Fruit fly (Drosophila melanogaster) whole organism, embryonic: Measurements from ENCODE around the gene CG33278.

Source experiments
- Antp ChIP-seq: fragments of 200-800 bp; sonication (Bioruptor generic); optimal IDR thresholded peaks from 3 replicates; lab custom pipeline; 2016; ENCODE audit warnings: missing biosample characterization, missing genetic modification characterization
- CG10274 ChIP-seq: fragments of 200-800 bp; sonication (Bioruptor generic); optimal IDR thresholded peaks from 3 replicates; lab custom pipeline; 2017; ENCODE audit warnings: missing biosample characterization, mild to moderate bottlenecking, missing genetic modification characterization
- CG10543 ChIP-seq: fragments of 200-800 bp; sonication (Bioruptor generic); optimal IDR thresholded peaks from 3 replicates; lab custom pipeline; 2017; ENCODE audit warnings: missing biosample characterization, mild to moderate bottlenecking, missing genetic modification characterization, moderate library complexity
- CG11398 ChIP-seq: fragments of 200-800 bp; sonication (Bioruptor generic); optimal IDR thresholded peaks from 2 replicates; lab custom pipeline; 2016; ENCODE audit warnings: missing biosample characterization, missing genetic modification characterization
- CG11504 ChIP-seq: fragments of 200-800 bp; sonication (Bioruptor generic); optimal IDR thresholded peaks from 3 replicates; lab custom pipeline; 2019; ENCODE audit warnings: missing biosample characterization, mild to moderate bottlenecking, missing genetic modification characterization, moderate library complexity
- CG13296 ChIP-seq: fragments of 200-800 bp; sonication (Bioruptor generic); optimal IDR thresholded peaks from 3 replicates; lab custom pipeline; 2018; ENCODE audit warnings: missing biosample characterization, mild to moderate bottlenecking, missing genetic modification characterization
- CG14050 ChIP-seq: fragments of 200-800 bp; sonication (Bioruptor generic); IDR thresholded peaks from 3 replicates; pipeline ENCODE4 v1.3.6; 2022; ENCODE audit warnings: missing biosample characterization, missing genetic modification characterization
- CG15073 ChIP-seq: fragments of 200-800 bp; sonication (Bioruptor generic); optimal IDR thresholded peaks from 2 replicates; lab custom pipeline; 2016; ENCODE audit warnings: missing biosample characterization, missing genetic modification characterization
- CG17361 ChIP-seq: fragments of 200-800 bp; sonication (Bioruptor generic); IDR thresholded peaks from 3 replicates; pipeline ENCODE4 v1.3.6; 2022; ENCODE audit warnings: missing biosample characterization, missing genetic modification characterization
- CG17829 ChIP-seq: fragments of 200-800 bp; optimal IDR thresholded peaks from 2 replicates; lab custom pipeline; 2019; ENCODE audit warnings: missing biosample characterization, mild to moderate bottlenecking, missing genetic modification characterization, moderate library complexity
- CG18262 ChIP-seq: fragments of 200-800 bp; optimal IDR thresholded peaks from 3 replicates; lab custom pipeline; 2019; ENCODE audit warnings: missing biosample characterization, mild to moderate bottlenecking, missing genetic modification characterization, moderate library complexity
- CG2889 ChIP-seq: fragments of 200-800 bp; sonication (Bioruptor generic); IDR thresholded peaks from 3 replicates; pipeline ENCODE4 v1.3.6; 2022; ENCODE audit warnings: missing biosample characterization, missing genetic modification characterization
- CG5180 ChIP-seq: fragments of 200-800 bp; sonication (Bioruptor generic); optimal IDR thresholded peaks from 3 replicates; lab custom pipeline; 2017; ENCODE audit warnings: missing biosample characterization, missing genetic modification characterization, mild to moderate bottlenecking, moderate library complexity, missing genetic modification reagents
- CG6175 ChIP-seq: fragments of 200-800 bp; sonication (Bioruptor generic); IDR thresholded peaks from 3 replicates; pipeline ENCODE4 v1.3.6; 2022; ENCODE audit warnings: missing biosample characterization, missing genetic modification characterization
- CG7271 ChIP-seq: fragments of 200-800 bp; sonication (Bioruptor generic); optimal IDR thresholded peaks from 2 replicates; lab custom pipeline; 2018; ENCODE audit warnings: missing biosample characterization, mild to moderate bottlenecking, missing genetic modification characterization, moderate library complexity
- CG8924 ChIP-seq: fragments of 200-800 bp; optimal IDR thresholded peaks from 3 replicates; lab custom pipeline; 2019; ENCODE audit warnings: missing biosample characterization, mild to moderate bottlenecking, missing genetic modification characterization, moderate library complexity
- CHES-1-like ChIP-seq: fragments of 200-800 bp; sonication (Bioruptor generic); optimal IDR thresholded peaks from 2 replicates; lab custom pipeline; 2016; ENCODE audit warnings: missing biosample characterization, missing genetic modification characterization
- GATAe ChIP-seq: fragments of 200-800 bp; sonication (Bioruptor generic); conservative IDR thresholded peaks from 2 replicates; pipeline ENCODE4 v1.3.6; 2022; ENCODE audit warnings: missing biosample characterization, missing genetic modification characterization
- Hand ChIP-seq: fragments of 200-800 bp; sonication (Bioruptor generic); optimal IDR thresholded peaks from 2 replicates; lab custom pipeline; 2017; ENCODE audit warnings: mild to moderate bottlenecking, missing biosample characterization, missing genetic modification reagents, missing genetic modification characterization
- Hmx ChIP-seq: fragments of 200-800 bp; sonication (Bioruptor generic); optimal IDR thresholded peaks from 2 replicates; lab custom pipeline; 2016; ENCODE audit warnings: missing biosample characterization, missing genetic modification characterization
- Hr51 ChIP-seq, 2 experiments: fragments of 200-800 bp; sonication (Bioruptor generic); optimal IDR thresholded peaks; 2 replicates in 1 of 2; 3 replicates in 1 of 2; lab custom pipeline; 2016 to 2018; ENCODE audit warnings: missing biosample characterization in 2 of 2, missing genetic modification characterization in 2 of 2, mild to moderate bottlenecking in 1 of 2, moderate library complexity in 1 of 2
- Hr78 ChIP-seq, 2 experiments: fragments of 200-800 bp in 1 of 2; fragments of >200 bp in 1 of 2; sonication (Bioruptor generic) in 1 of 2; optimal IDR thresholded peaks; 2 replicates each; lab custom pipeline; 2017 to 2019; ENCODE audit warnings: missing biosample characterization in 2 of 2, missing genetic modification characterization in 2 of 2, mild to moderate bottlenecking in 1 of 2, moderate library complexity in 1 of 2
- Nf-YA ChIP-seq: fragments of 200-800 bp; sonication (Bioruptor generic); IDR thresholded peaks from 2 replicates; pipeline ENCODE4 v1.3.6; 2022; ENCODE audit warnings: missing biosample characterization, missing genetic modification characterization
- Opbp ChIP-seq: fragments of 200-800 bp; sonication (Bioruptor generic); IDR thresholded peaks from 3 replicates; pipeline ENCODE4 v1.3.6; 2022; ENCODE audit warnings: missing biosample characterization, missing genetic modification characterization; ENCODE audit not compliant: partially characterized antibody
- Sry-β ChIP-seq: fragments of 200-800 bp; sonication (Bioruptor generic); optimal IDR thresholded peaks from 2 replicates; lab custom pipeline; 2018; ENCODE audit warnings: missing biosample characterization, mild to moderate bottlenecking, missing genetic modification characterization, moderate library complexity
- ap ChIP-seq: fragments of 200-800 bp; sonication (Bioruptor generic); IDR thresholded peaks from 2 replicates; pipeline ENCODE4 v1.3.6; 2022; ENCODE audit warnings: missing biosample characterization, missing genetic modification characterization
- bowl ChIP-seq: fragments of 200-800 bp; sonication (Bioruptor generic); IDR thresholded peaks from 2 replicates; pipeline ENCODE4 v1.3.6; 2022; ENCODE audit warnings: missing biosample characterization, missing genetic modification characterization
- dan ChIP-seq: fragments of 200-800 bp; sonication (Bioruptor generic); IDR thresholded peaks from 2 replicates; pipeline ENCODE4 v1.3.6; 2022; ENCODE audit warnings: missing biosample characterization, missing genetic modification characterization
- dati ChIP-seq: fragments of 200-800 bp; sonication (Bioruptor generic); IDR thresholded peaks from 2 replicates; pipeline ENCODE4 v1.3.6; 2022; ENCODE audit warnings: missing biosample characterization, missing genetic modification characterization
- exex ChIP-seq: fragments of 200-800 bp; sonication (Bioruptor generic); optimal IDR thresholded peaks from 4 replicates; lab custom pipeline; 2018; ENCODE audit warnings: missing biosample characterization, mild to moderate bottlenecking, missing genetic modification characterization, moderate library complexity
- gem ChIP-seq: fragments of 200-800 bp; sonication (Bioruptor generic); optimal IDR thresholded peaks from 2 replicates; lab custom pipeline; 2019; ENCODE audit warnings: missing biosample characterization, mild to moderate bottlenecking, missing genetic modification characterization, moderate library complexity
- gt ChIP-seq: fragments of 200-800 bp; sonication (Bioruptor generic); IDR thresholded peaks from 2 replicates; pipeline ENCODE4 v1.3.6; 2022; ENCODE audit warnings: missing biosample characterization, missing genetic modification characterization
- hkb ChIP-seq, 2 experiments: fragments of 200-800 bp in 1 of 2; fragments of >200 bp in 1 of 2; sonication (Bioruptor generic) in 1 of 2; IDR thresholded peaks in 1 of 2; optimal IDR thresholded peaks in 1 of 2; 2 replicates each; pipeline versions ENCODE4 v1.3.6 to Lab custom; 2017 to 2022; ENCODE audit warnings: missing biosample characterization in 1 of 2, missing genetic modification characterization in 1 of 2
- kah ChIP-seq: fragments of 200-800 bp; sonication (Bioruptor generic); optimal IDR thresholded peaks from 2 replicates; lab custom pipeline; 2018; ENCODE audit warnings: missing biosample characterization, mild to moderate bottlenecking, missing genetic modification characterization
- ken ChIP-seq: fragments of 200-800 bp; sonication (Bioruptor generic); IDR thresholded peaks from 3 replicates; pipeline ENCODE4 v1.3.6; 2022; ENCODE audit warnings: missing biosample characterization, missing genetic modification characterization
- knrl ChIP-seq: fragments of 200-800 bp; sonication (Bioruptor generic); IDR thresholded peaks from 3 replicates; pipeline ENCODE4 v1.3.6; 2022; ENCODE audit warnings: missing biosample characterization, missing genetic modification characterization; ENCODE audit not compliant: partially characterized antibody
- prd ChIP-seq, 3 experiments: fragments of >200 bp in 2 of 3; fragments of 200-800 bp in 1 of 3; sonication (Bioruptor generic) in 1 of 3; optimal IDR thresholded peaks in 2 of 3; IDR thresholded peaks in 1 of 3; 2 replicates in 2 of 3; 3 replicates in 1 of 3; pipeline versions ENCODE4 v1.3.6 to Lab custom; 2017 to 2022; ENCODE audit warnings: missing biosample characterization in 1 of 3, missing genetic modification characterization in 1 of 3
- rib ChIP-seq: fragments of 200-800 bp; sonication (Bioruptor generic); IDR thresholded peaks from 2 replicates; pipeline ENCODE4 v1.3.6; 2022; ENCODE audit warnings: missing biosample characterization, missing genetic modification characterization
- salm ChIP-seq: fragments of 200-800 bp; sonication (Bioruptor generic); optimal IDR thresholded peaks from 2 replicates; lab custom pipeline; 2018; ENCODE audit warnings: missing biosample characterization, mild to moderate bottlenecking, missing genetic modification characterization
- scrt ChIP-seq: fragments of 200-800 bp; sonication (Bioruptor generic); optimal IDR thresholded peaks from 2 replicates; lab custom pipeline; 2018; ENCODE audit warnings: missing biosample characterization, mild to moderate bottlenecking, missing genetic modification characterization, moderate library complexity
- sens ChIP-seq: fragments of 200-800 bp; sonication (Bioruptor generic); peaks from one replicate; lab custom pipeline; 2016; ENCODE audit warnings: missing biosample characterization, missing genetic modification characterization
- shn ChIP-seq: fragments of 200-800 bp; sonication (Bioruptor generic); optimal IDR thresholded peaks from 3 replicates; lab custom pipeline; 2016; ENCODE audit warnings: missing biosample characterization, missing genetic modification characterization
- slbo ChIP-seq: fragments of 200-800 bp; sonication (Bioruptor generic); IDR thresholded peaks from 2 replicates; pipeline ENCODE4 v1.3.6; 2022; ENCODE audit warnings: missing biosample characterization, missing genetic modification characterization
- sna ChIP-seq: fragments of 200-800 bp; sonication (Bioruptor generic); IDR thresholded peaks from 2 replicates; pipeline ENCODE4 v1.3.6; 2022; ENCODE audit warnings: missing biosample characterization, missing genetic modification characterization; ENCODE audit not compliant: partially characterized antibody
- wek ChIP-seq: fragments of 200-800 bp; sonication (Bioruptor generic); optimal IDR thresholded peaks from 3 replicates; lab custom pipeline; 2018; ENCODE audit warnings: missing biosample characterization, mild to moderate bottlenecking, missing genetic modification characterization, moderate library complexity
- zen ChIP-seq: fragments of 200-800 bp; sonication (Bioruptor generic); optimal IDR thresholded peaks from 3 replicates; lab custom pipeline; 2018; ENCODE audit warnings: missing biosample characterization, mild to moderate bottlenecking, missing genetic modification characterization, moderate library complexity

Gene CG33278

dm6 chr3L:7434715-7435653 lies 15.7 kb upstream of the CG33278 start, which contains the start of gene Rac2 (continued):
- peak; percentile 15 for TF ChIP-seq CG17829 (tag; lab: Kevin White, UChicago)
- TF ChIP-seq wek (GFP tag; lab: Kevin White, UChicago): no peak
- peak; percentile 64; the same call in 1 of the 2 replicates for TF ChIP-seq rib (GFP tag; lab: Robert Waterston, UW)
- TF ChIP-seq CG2889 (GFP tag; lab: Robert Waterston, UW): 0 out of 3 replicates have a peak, but pooled peaks have one; percentile 22
- TF ChIP-seq Opbp (GFP tag; lab: Robert Waterston, UW): peak; percentile 53; the same call in 2 of the 3 replicates
- TF ChIP-seq Antp: no peak
- peak; percentile 13 for TF ChIP-seq CG8924
- TF ChIP-seq scrt: no peak
- no peak for TF ChIP-seq GATAe (GFP tag; lab: Robert Waterston, UW)
- peak; percentile 26 for TF ChIP-seq exex (tag; lab: Kevin White, UChicago)
- peak; percentile 2 for TF ChIP-seq gem (tag; lab: Kevin White, UChicago)
- TF ChIP-seq dati (GFP tag; lab: Robert Waterston, UW): no peak
- TF ChIP-seq shn (GFP tag; lab: Kevin White, UChicago): peak; percentile 85
- peak; percentile 22 for TF ChIP-seq CG11398 (GFP tag; lab: Kevin White, UChicago)
- TF ChIP-seq sens: peak; percentile 86
- TF ChIP-seq Hand (GFP tag; lab: Kevin White, UChicago): no peak
- TF ChIP-seq CG10274 (GFP tag; lab: Kevin White, UChicago): no peak
- no peak for TF ChIP-seq zen (tag; lab: Kevin White, UChicago)
- no peak for TF ChIP-seq prd (optimal IDR thresholded peaks at IDR 0.05; lab: Kevin White, UChicago)
- peak; percentile 33; the same call in 2 of the 3 replicates for TF ChIP-seq prd (GFP tag; IDR thresholded peaks at IDR 0.05; lab: Robert Waterston, UW)
- no peak for TF ChIP-seq hkb (optimal IDR thresholded peaks at IDR 0.05; lab: Kevin White, UChicago)
- TF ChIP-seq hkb (GFP tag; IDR thresholded peaks at IDR 0.05; lab: Robert Waterston, UW): peak; percentile 45
- peak; percentile 23 for TF ChIP-seq kah (GFP tag; lab: Kevin White, UChicago)
- no peak for TF ChIP-seq CG14050
- TF ChIP-seq CHES-1-like: peak; percentile 14
- peak; percentile 100 for TF ChIP-seq CG15073 (GFP tag; lab: Kevin White, UChicago)
- TF ChIP-seq Hr78 (GFP tag; optimal IDR thresholded peaks at IDR 0.05; lab: Kevin White, UChicago): peak in 1 of 2 experiments; percentile 85
- no peak for TF ChIP-seq CG7271 (tag; lab: Kevin White, UChicago)
- TF ChIP-seq dan (GFP tag; lab: Robert Waterston, UW): no peak
- no peak for TF ChIP-seq Hr51 (GFP tag; optimal IDR thresholded peaks at IDR 0.05; lab: Kevin White, UChicago)
- TF ChIP-seq ap (GFP tag; lab: Robert Waterston, UW): 0 out of 2 replicates have a peak, but pooled peaks have one; percentile 24
- no peak for TF ChIP-seq bowl
- TF ChIP-seq CG17361 (GFP tag; lab: Robert Waterston, UW): peak; percentile 44; the same call in 1 of the 3 replicates
- peak; percentile 11 for TF ChIP-seq CG18262 (tag; lab: Kevin White, UChicago)
- TF ChIP-seq CG6175 (GFP tag; lab: Robert Waterston, UW): no peak
- peak; percentile 67 for TF ChIP-seq CG10543 (GFP tag; lab: Kevin White, UChicago)
- TF ChIP-seq sna: 0 out of 2 replicates have a peak, but pooled peaks have one; percentile 46
- peak; percentile 13; the same call in 1 of the 3 replicates for TF ChIP-seq knrl (GFP tag; lab: Robert Waterston, UW)
- 0 out of 2 replicates have a peak, but pooled peaks have one; percentile 33 for TF ChIP-seq slbo (GFP tag; lab: Robert Waterston, UW)
- TF ChIP-seq salm (tag; lab: Kevin White, UChicago): peak; percentile 7
- TF ChIP-seq Nf-YA (GFP tag; lab: Robert Waterston, UW): 0 out of 2 replicates have a peak, but pooled peaks have one; percentile 31
- TF ChIP-seq CG13296 (GFP tag; lab: Kevin White, UChicago): peak; percentile 31
- TF ChIP-seq CG11504 (tag; lab: Kevin White, UChicago): peak; percentile 37
- TF ChIP-seq Sry-β: peak; percentile 86
- TF ChIP-seq ken: 0 out of 3 replicates have a peak, but pooled peaks have one; percentile 4
- TF ChIP-seq gt (GFP tag; lab: Robert Waterston, UW): no peak
- no peak for TF ChIP-seq CG5180 (GFP tag; lab: Kevin White, UChicago)
- TF ChIP-seq Hmx (GFP tag; lab: Kevin White, UChicago): no peak
